Worm (Caenorhabditis elegans) whole organism, late embryonic: Measurements from ENCODE around the gene acs-18.

Experiments used
- Y22D7AL.16 ChIP-seq: sonication (generic microtip); optimal IDR thresholded peaks from 2 replicates; lab custom pipeline; 2016; ENCODE audit warnings: missing genetic modification characterization, missing compliant biosample characterization
- ahr-1 ChIP-seq: sonication (generic microtip); optimal IDR thresholded peaks from 2 replicates; lab custom pipeline; 2016; ENCODE audit warnings: missing genetic modification characterization, missing compliant biosample characterization
- ama-1 ChIP-seq: fragments of 150-350 bp; optimal IDR thresholded peaks from 2 replicates; lab custom pipeline; 2014
- ceh-19 ChIP-seq: fragments of 200-800 bp; sonication (Bioruptor generic); optimal IDR thresholded peaks from 2 replicates; lab custom pipeline; 2018; ENCODE audit warnings: mild to moderate bottlenecking, missing genetic modification characterization, missing compliant biosample characterization
- ceh-6 ChIP-seq: fragments of 200-800 bp; sonication (Bioruptor generic); optimal IDR thresholded peaks from 2 replicates; lab custom pipeline; 2018; ENCODE audit warnings: mild to moderate bottlenecking, missing genetic modification characterization, missing compliant biosample characterization
- ceh-9 ChIP-seq: sonication (generic microtip); optimal IDR thresholded peaks from 2 replicates; lab custom pipeline; 2016; ENCODE audit warnings: mild to moderate bottlenecking, missing genetic modification characterization, inconsistent platforms, missing compliant biosample characterization
- elt-2 ChIP-seq: sonication (generic microtip); optimal IDR thresholded peaks from 2 replicates; lab custom pipeline; 2016; ENCODE audit warnings: missing genetic modification reagents, missing genetic modification characterization, missing compliant biosample characterization
- fax-1 ChIP-seq: sonication (generic microtip); optimal IDR thresholded peaks from 2 replicates; lab custom pipeline; 2016; ENCODE audit warnings: missing genotype, missing genetic modification characterization, missing compliant biosample characterization
- fkh-10 ChIP-seq: fragments of 150-350 bp; optimal IDR thresholded peaks from 2 replicates; lab custom pipeline; 2014; ENCODE audit warnings: missing biosample characterization, missing genetic modification reagents, missing genetic modification characterization
- pha-4 ChIP-seq: fragments of 150-350 bp; optimal IDR thresholded peaks from 2 replicates; lab custom pipeline; 2018; ENCODE audit warnings: missing biosample characterization, missing genetic modification reagents, missing genetic modification characterization
- pqm-1 ChIP-seq: sonication (generic microtip); optimal IDR thresholded peaks from 2 replicates; lab custom pipeline; 2016; ENCODE audit warnings: missing genetic modification characterization, missing compliant biosample characterization
- unc-42 ChIP-seq: sonication (generic microtip); optimal IDR thresholded peaks from 2 replicates; lab custom pipeline; 2016; ENCODE audit warnings: missing genotype, missing genetic modification characterization, missing compliant biosample characterization

DNA sequence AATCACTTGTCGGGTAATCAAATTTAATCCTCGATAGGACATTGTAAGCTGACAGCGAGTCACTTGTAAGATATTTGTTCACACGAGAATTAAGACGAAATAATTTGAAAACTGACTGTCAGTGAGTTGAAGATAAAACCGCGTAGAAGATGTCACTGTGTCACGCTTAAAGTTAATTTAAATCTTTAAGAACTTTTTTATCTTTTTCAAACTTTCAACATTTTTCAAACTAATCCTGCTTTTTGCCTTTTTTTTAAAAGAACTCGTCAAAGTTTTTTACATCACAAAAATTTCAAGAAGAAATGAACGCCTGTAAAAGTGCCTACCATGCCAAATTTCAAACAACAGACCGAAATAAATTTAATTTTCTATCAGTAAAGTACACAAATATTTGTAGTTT is at the start of gene acs-18:
- TF ChIP-seq fkh-10 (GFP tag; lab: Kevin White, UChicago), result no peak
- no peak for TF ChIP-seq ama-1 (lab: Kevin White, UChicago)
- no peak for TF ChIP-seq ahr-1 (tag; lab: Kevin White, UChicago)
- no peak for TF ChIP-seq pqm-1 (tag; lab: Kevin White, UChicago)
- no peak for TF ChIP-seq ceh-6 (GFP tag; lab: Kevin White, UChicago)
- TF ChIP-seq ceh-19 (GFP tag; lab: Kevin White, UChicago), result no peak
- no peak for TF ChIP-seq unc-42 (tag; lab: Kevin White, UChicago)
- TF ChIP-seq pha-4 (tag; lab: Kevin White, UChicago), result no peak
- TF ChIP-seq elt-2 (tag; lab: Kevin White, UChicago), result no peak
- no peak for TF ChIP-seq fax-1 (tag; lab: Kevin White, UChicago)
- TF ChIP-seq ceh-9 (tag; lab: Kevin White, UChicago), result no peak
- no peak for TF ChIP-seq Y22D7AL.16
